Fruit fly (Drosophila melanogaster): ENCODE data around the gene EAChm.

- TF ChIP-seq h (GFP tag; optimal IDR thresholded peaks at IDR 0.05) (no peak), Dfd (GFP tag; optimal IDR thresholded peaks at IDR 0.05) (no peak), Jra (GFP tag; optimal IDR thresholded peaks at IDR 0.05) (no peak), rgr (GFP tag; optimal IDR thresholded peaks at IDR 0.05) (no peak)
Measured at dm6 chr3L:15040329-15040886, 14.2 kb upstream of the EAChm start.

Measured in whole organism, wandering third instar larva.